Fruit fly (Drosophila melanogaster): ENCODE data around the gene Dscam4.

Gene Dscam4

DNA sequence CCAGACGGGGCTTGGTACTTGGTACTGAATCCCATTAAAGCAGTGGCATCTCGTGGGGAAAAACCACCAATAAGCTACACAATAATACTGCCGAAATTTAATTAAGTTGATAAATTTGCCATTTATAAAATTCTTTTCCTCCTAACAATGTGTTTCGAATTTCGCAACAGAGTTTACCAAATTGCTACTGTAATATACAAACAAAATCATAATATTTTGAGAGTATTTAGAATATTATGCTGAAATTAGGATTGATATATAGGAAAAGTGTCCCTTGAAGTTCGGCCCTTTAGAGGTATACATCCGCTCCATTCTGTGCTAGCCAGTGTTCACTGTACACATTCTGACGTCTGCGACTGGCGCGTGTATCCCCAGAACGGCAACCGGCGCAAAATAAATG, 46.2 kb downstream of the Dscam4 start (continued):
- TF ChIP-seq CG18011 (GFP tag; optimal IDR thresholded peaks at IDR 0.05) (no peak), tio (GFP tag; optimal IDR thresholded peaks at IDR 0.05) (no peak), Abd-B (GFP tag; optimal IDR thresholded peaks at IDR 0.05) (no peak), CG13624 (GFP tag; optimal IDR thresholded peaks at IDR 0.05) (peak; percentile 25), dysf (GFP tag; IDR thresholded peaks at IDR 0.05) (peak; percentile 58; the same call in 2 of the 3 replicates), CG10209 (GFP tag; optimal IDR thresholded peaks at IDR 0.05) (peak; percentile 11), CG11093 (GFP tag; IDR thresholded peaks at IDR 0.05) (0 out of 3 replicates have a peak, but pooled peaks have one; percentile 19), Blimp-1 (GFP tag; optimal IDR thresholded peaks at IDR 0.05) (no peak)

DNA sequence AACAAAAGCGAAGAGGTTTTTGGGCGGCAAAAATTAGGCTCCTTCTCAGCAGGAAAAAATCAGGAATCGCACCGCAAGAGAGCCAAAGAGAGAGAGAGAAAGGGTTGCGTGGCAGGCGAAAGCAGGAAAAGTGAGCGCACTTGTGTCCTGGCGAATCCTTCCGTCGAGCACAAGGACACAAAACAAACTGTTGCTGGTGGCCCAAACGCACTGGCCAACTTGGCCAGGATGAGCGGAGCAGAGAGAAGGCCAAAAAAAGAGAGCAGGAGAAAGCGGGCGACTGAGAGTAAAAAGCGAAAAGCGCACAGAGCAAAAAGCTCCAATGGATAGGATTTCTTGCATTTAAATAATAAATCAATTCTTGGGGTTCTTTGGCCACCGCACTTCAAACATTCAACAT, 46.8 kb downstream of the Dscam4 start:
- TF ChIP-seq chinmo (GFP tag; IDR thresholded peaks at IDR 0.05; ENCODE audit: partially characterized antibody) (0 out of 4 replicates have a peak, but pooled peaks have one; percentile 24), Ets65A (GFP tag) (peak; percentile 27), Lim3 (GFP tag; IDR thresholded peaks at IDR 0.05) (no peak), Atf6 (GFP tag; IDR thresholded peaks at IDR 0.05) (no peak), Aef1 (GFP tag; IDR thresholded peaks at IDR 0.05) (no peak), scrt (GFP tag; optimal IDR thresholded peaks at IDR 0.05) (peak; percentile 93), HHEX (GFP tag; optimal IDR thresholded peaks at IDR 0.05) (no peak), da (GFP tag; optimal IDR thresholded peaks at IDR 0.05) (no peak), hth (optimal IDR thresholded peaks at IDR 0.05) (no peak), CG1792 (GFP tag; optimal IDR thresholded peaks at IDR 0.05) (no peak), Trl (optimal IDR thresholded peaks at IDR 0.05) (peak; percentile 24 to 64), Trl (GFP tag; optimal IDR thresholded peaks at IDR 0.05) (no peak)

dm6 chr3L:8285773-8286172, 47.3 kb downstream of the Dscam4 start:
- TF ChIP-seq wdn (GFP tag; IDR thresholded peaks at IDR 0.05) = no peak
- TF ChIP-seq CG9609 (GFP tag; optimal IDR thresholded peaks at IDR 0.05) = no peak
- TF ChIP-seq crp (GFP tag; optimal IDR thresholded peaks at IDR 0.05) = no peak
- TF ChIP-seq bsh (GFP tag; optimal IDR thresholded peaks at IDR 0.05) = no peak
- TF ChIP-seq fru (optimal IDR thresholded peaks at IDR 0.05) = no peak
- no peak for TF ChIP-seq Lpt (GFP tag; optimal IDR thresholded peaks at IDR 0.05)
- TF ChIP-seq CG34224 (GFP tag; IDR thresholded peaks at IDR 0.05; ENCODE audit: partially characterized antibody) = no peak
- peak; percentile 3 for TF ChIP-seq CG10267 (tag; optimal IDR thresholded peaks at IDR 0.05)
- TF ChIP-seq vvl (GFP tag; IDR thresholded peaks at IDR 0.05) = peak; percentile 14; the same call in 1 of the 2 replicates
- TF ChIP-seq CG14965 (GFP tag; optimal IDR thresholded peaks at IDR 0.05; ENCODE audit: borderline replicate concordance) = no peak
- 0 out of 3 replicates have a peak, but pooled peaks have one; percentile 19 for TF ChIP-seq row (GFP tag; IDR thresholded peaks at IDR 0.05)
- TF ChIP-seq CG42726 (GFP tag; IDR thresholded peaks at IDR 0.05; ENCODE audit: partially characterized antibody) = no peak
- TF ChIP-seq CG2889 (GFP tag; IDR thresholded peaks at IDR 0.05) = no peak
- TF ChIP-seq CG10543 (GFP tag; optimal IDR thresholded peaks at IDR 0.05) = no peak
- no peak for TF ChIP-seq CG15696 (tag; optimal IDR thresholded peaks at IDR 0.05)
- no peak for TF ChIP-seq mld (GFP tag; IDR thresholded peaks at IDR 0.05; ENCODE audit: partially characterized antibody)
- no peak for TF ChIP-seq CG13123 (GFP tag; optimal IDR thresholded peaks at IDR 0.05)
- TF ChIP-seq Fer3 (tag; optimal IDR thresholded peaks at IDR 0.05) = peak; percentile 1
- no peak for TF ChIP-seq ranshi (GFP tag; IDR thresholded peaks at IDR 0.05)
- no peak for TF ChIP-seq CG7963 (GFP tag; IDR thresholded peaks at IDR 0.05; ENCODE audit: partially characterized antibody)
- TF ChIP-seq CG7372 (GFP tag; IDR thresholded peaks at IDR 0.05) = no peak
- TF ChIP-seq pho (GFP tag; optimal IDR thresholded peaks at IDR 0.05) = no peak
- TF ChIP-seq CG3847 (GFP tag; IDR thresholded peaks at IDR 0.05) = no peak
- no peak for TF ChIP-seq CG13775 (GFP tag; optimal IDR thresholded peaks at IDR 0.05)
- TF ChIP-seq lmd (GFP tag; IDR thresholded peaks at IDR 0.05) = no peak
- no peak for TF ChIP-seq org-1 (GFP tag; optimal IDR thresholded peaks at IDR 0.05)
- TF ChIP-seq CG16815 (GFP tag; optimal IDR thresholded peaks at IDR 0.05) = no peak
- no peak for TF ChIP-seq YL-1 (GFP tag; optimal IDR thresholded peaks at IDR 0.05)
- TF ChIP-seq ro (GFP tag; IDR thresholded peaks at IDR 0.05) = no peak
- TF ChIP-seq toy (GFP tag; IDR thresholded peaks at IDR 0.05) = no peak
